Worm (Caenorhabditis elegans) whole organism, dauer: ENCODE measurements around the gene str-196.

Source experiments
- unc-62 ChIP-seq: sonication (generic microtip); optimal IDR thresholded peaks from 2 replicates; lab custom pipeline; 2017; ENCODE audit warnings: missing biosample characterization, missing genetic modification reagents, missing genetic modification characterization

Gene str-196

DNA sequence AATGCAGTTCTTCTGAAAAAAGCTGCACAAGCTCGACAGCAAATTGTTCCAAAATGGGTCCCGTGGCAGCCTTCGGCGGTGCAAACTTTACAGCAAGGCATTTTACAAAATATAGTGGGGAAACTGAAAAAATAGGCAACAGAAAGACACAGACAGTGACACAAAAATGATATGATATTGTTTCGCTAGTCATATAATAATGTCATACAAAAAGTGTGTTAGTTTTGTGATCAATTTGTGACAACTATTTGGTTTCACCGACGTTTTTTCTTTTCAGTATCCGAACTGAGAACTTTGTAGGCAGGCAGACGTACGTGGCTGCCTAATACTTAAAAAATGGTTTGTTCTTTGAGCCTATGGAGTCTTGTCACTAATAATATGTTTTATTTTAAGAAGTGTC lies 27.9 kb downstream of the str-196 start, which contains the start of gene nhr-210:
Gene nhr-210, minus strand, starts transcription at position 101 of the 400 bp plus-strand sequence.
- no peak for TF ChIP-seq unc-62 (GFP tag; lab: Kevin White, UChicago)

DNA sequence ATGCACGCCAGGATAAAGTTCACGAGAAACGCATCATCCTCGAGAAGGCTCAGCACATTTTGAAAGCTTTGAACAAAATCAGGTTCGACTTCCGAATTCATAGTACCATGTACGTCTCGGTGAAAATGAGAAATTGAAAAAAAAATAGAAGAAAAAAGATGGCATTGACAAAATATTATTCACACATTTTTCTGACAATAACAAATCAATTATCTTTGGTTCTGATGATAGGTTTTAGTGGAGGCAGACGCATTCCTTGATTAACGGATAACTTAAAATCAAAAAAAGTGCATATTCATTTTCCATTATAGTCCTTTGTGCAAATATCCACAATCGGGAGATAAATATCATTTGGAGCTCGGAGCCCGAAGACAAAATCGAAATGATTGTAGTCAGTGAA lies 30.0 kb downstream of the str-196 start, which contains the start of gene srw-107:
Gene srw-107, minus strand, starts transcription at position 101 of the 400 bp plus-strand sequence.
- no peak for TF ChIP-seq unc-62 (GFP tag; lab: Kevin White, UChicago)

DNA sequence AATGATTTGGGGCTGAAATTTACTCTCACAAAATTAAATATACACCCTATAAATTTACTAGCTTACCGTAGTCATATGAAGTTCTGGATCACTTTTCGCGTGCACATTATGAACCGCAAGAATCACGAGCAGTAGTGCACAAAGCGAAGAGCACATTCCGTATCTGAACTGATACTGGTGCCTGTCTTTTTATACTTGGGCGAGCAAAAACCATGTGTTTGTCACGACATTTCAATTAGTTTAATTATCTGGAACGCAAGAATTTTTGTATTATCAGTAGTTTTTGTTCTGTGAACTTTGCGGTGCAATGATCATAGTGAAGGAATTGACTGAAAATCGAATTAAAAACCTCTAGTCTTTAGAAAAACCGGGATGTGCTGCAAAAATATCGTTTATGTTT lies 32.5 kb downstream of the str-196 start, which contains the start of gene lipl-3:
Gene lipl-3, minus strand, starts transcription at position 161 of the 400 bp plus-strand sequence.
- TF ChIP-seq unc-62 (GFP tag; lab: Kevin White, UChicago): no peak

DNA sequence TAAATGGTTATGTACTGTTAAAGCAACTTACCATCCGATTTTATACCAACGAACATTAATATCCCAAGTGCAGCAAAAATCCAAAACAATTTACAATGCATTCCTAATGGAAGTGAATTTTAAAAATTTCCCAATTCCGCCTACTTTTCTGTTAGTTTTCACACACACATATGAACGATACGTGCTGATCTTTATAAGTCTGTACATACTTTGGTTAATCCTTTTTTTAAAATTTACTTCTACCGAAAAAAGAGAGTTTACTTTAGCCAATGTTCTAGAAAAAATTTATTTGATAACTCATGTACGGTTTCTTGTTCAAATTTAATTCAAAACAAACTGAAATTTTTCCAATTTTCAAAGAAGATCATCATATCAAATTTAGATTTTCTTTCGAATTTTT lies 33.5 kb downstream of the str-196 start, which contains the start of gene R11G11.16:
Gene R11G11.16, minus strand, starts transcription at position 101 of the 400 bp plus-strand sequence.
- no peak for TF ChIP-seq unc-62 (GFP tag; lab: Kevin White, UChicago)

DNA sequence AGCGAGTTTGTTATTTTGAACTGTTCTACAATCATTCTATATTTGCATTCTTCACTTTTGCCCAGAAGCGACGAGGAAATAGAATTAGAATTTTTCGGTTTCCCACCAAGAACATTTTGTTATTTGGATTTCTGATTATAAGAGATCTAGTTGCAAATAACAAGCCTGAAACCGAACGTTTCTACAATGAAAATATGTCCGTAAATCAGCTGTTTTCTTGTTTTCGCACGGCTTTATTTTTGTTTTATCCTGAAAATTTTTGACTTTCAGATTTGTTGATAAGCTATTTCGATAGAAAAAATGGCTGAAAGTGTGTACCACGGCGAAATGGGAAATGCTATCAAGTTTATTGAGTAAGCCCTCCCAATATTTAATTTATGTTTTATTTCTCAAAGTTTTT lies 36.1 kb downstream of the str-196 start, which contains the start of gene srw-108:
Gene srw-108, plus strand, starts transcription at position 301 of the 400 bp plus-strand sequence.
- no peak for TF ChIP-seq unc-62 (GFP tag; lab: Kevin White, UChicago)

DNA sequence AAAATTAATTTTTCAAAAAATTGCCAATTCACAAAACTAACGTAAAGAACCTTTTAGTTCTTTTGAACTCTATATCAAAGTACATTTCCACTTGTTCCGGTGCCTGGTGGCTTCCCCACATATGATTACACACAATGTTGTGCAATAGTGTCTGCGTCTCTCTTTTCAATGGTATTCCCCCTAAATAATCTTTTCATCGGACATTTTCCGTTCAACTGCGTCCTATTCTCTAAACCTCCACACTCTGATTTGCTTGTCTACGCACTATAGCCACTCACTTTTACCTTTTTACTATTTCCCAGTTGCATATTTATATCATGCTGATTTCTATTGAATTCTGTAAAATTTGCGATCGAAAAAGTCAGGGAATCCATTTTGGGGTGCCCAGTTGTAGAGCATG lies 40.5 kb downstream of the str-196 start, which contains the start of gene nhr-58:
Gene nhr-58, plus strand, starts transcription at position 214 of the 400 bp plus-strand sequence.
- no peak for TF ChIP-seq unc-62 (GFP tag; lab: Kevin White, UChicago)

DNA sequence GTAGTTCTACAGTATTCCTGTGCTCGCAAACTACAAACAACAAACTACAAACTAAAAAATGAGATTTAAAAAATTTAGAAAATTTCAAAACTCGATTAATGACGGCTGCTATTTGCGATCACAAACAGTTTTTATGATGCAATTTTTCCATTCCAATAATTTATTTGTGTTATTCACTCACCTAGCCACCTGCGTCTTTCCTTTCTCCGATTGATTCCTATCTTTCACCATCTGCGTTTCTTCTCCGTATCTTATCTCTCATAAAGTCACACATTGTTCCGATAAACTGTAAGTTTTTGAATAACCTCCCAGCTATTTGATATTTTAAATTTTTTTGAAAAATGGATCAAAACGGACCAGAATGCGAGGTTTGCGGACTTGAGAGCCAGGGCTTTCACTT lies 42.6 kb downstream of the str-196 start, which contains the start of gene nhr-132:
Gene nhr-132, plus strand, starts transcription at position 271 of the 400 bp plus-strand sequence.
- TF ChIP-seq unc-62 (GFP tag; lab: Kevin White, UChicago): no peak

DNA sequence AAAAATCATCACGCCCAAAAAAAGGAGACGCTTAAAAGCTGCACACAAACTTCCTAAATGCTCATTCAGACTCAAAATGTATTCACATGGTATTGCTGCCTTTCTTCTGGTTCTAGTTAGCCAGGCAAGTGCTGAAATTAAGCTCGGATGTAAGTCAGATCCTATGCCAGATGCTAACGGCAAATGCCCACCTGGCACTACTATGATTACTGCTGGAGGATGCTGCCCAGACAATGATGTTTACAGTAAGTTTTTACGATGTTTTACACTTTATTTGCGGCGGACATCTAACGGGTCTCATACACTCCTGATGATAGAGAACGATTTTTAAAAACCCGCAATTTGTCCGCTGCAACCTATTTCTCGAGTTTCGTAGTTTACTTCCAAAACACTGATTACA lies 45.0 kb downstream of the str-196 start, which contains the start of gene C14C6.5:
Gene C14C6.5, plus strand, starts transcription at position 58 of the 400 bp plus-strand sequence.
- no peak for TF ChIP-seq unc-62 (GFP tag; lab: Kevin White, UChicago)

DNA sequence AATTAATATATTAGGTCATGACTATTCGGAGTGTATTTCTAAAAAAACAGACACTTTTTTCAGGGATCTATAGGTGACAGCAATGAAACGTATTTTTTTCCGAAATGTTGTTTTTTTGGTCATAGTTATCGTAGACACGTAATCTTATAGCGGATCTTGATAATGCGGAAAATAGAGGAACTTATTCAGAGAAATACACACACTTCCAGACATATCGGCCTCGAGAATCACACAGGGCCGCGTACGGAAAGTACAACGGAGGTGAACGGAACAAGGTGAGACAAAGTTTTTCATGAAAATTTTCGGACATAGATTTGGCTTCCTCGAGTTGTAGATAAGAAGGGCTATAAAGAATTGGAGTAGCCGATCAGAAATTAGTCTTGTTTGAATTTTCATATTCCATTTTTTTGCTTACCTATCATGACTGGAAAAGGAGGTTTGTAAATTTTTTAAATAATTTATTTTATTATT lies 47.5 kb downstream of the str-196 start, which contains the start of gene nhr-155:
Gene nhr-155, plus strand, starts transcription at position 421 of the 471 bp plus-strand sequence.
- TF ChIP-seq unc-62 (GFP tag; lab: Kevin White, UChicago): no peak

DNA sequence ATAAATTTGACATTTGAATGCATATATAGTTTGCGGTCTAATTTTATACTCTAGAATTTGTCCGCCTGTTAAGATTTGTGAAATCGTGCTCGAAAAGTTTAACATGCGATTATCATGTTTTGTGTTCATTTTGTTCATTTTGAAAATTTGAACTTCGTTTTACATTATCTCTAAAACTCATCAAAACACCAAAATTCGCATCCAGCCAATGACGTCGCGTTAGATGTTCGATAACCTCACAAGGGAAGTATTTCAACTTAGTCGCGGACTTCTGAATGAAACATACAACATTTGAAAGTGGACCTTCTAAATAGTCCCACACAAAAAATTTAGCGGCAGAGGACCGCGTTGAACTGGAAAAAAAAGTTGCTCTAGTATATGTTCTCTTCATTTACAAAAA lies 49.9 kb downstream of the str-196 start:
- TF ChIP-seq unc-62 (GFP tag; lab: Kevin White, UChicago): no peak

DNA sequence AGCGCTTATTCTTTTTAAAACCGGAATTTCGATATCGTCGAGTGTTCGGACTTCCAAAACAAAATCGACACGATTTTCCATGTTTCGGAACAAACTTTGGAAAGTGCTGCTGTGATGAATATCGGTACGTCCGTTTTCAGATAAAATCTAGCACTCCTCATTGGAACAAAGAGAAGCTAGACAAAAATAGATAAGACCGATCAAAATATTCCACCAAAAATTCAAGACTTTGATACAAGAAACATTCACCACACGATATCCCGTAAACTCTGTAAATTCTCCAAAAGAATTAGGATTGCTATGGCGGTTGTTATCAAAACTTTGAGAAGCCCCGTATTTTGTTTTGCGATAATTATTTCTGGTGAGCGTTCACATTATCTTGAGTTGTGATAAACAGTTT lies 51.6 kb downstream of the str-196 start, which contains the start of gene C14C6.3:
Gene C14C6.3, plus strand, starts transcription at position 301 of the 400 bp plus-strand sequence.
- TF ChIP-seq unc-62 (GFP tag; lab: Kevin White, UChicago): no peak
